Fruit fly (Drosophila melanogaster) whole organism: ENCODE measurements around the gene CG43845.

Experiments
- CG8478 ChIP-seq: fragments of >200 bp; optimal IDR thresholded peaks from 2 replicates; lab custom pipeline; 2018; ENCODE audit warnings: inconsistent platforms
- Dll ChIP-seq: fragments of >200 bp; optimal IDR thresholded peaks from 2 replicates; lab custom pipeline; 2017
- EcR ChIP-seq, 2 experiments: fragments of >200 bp; optimal IDR thresholded peaks; 2 replicates each; lab custom pipeline; 2017; ENCODE audit warnings: missing biosample characterization in 2 of 2, missing genetic modification characterization in 2 of 2, missing genetic modification reagents in 2 of 2
- pan ChIP-seq: fragments of >200 bp; optimal IDR thresholded peaks from 2 replicates; lab custom pipeline; 2017
- psq ChIP-seq: fragments of >200 bp; optimal IDR thresholded peaks from 2 replicates; lab custom pipeline; 2017
- usp ChIP-seq: fragments of >200 bp; optimal IDR thresholded peaks from 2 replicates; lab custom pipeline; 2017; ENCODE audit warnings: missing biosample characterization, missing genetic modification characterization, mixed read lengths

CG43845 gene

dm6 chr3R:5502646-5503045 lies 20.3 kb downstream of the CG43845 start, which contains the start of gene NKCC:
Gene NKCC, minus strand, starts transcription at chr3R:5502702.
- no peak for TF ChIP-seq psq (lab: Kevin White, UChicago)
- TF ChIP-seq pan (lab: Kevin White, UChicago): no peak
- TF ChIP-seq CG8478 (lab: Kevin White, UChicago): no peak
- no peak for TF ChIP-seq Dll
- TF ChIP-seq usp (GFP tag; lab: Kevin White, UChicago): no peak
- TF ChIP-seq EcR (GFP tag; optimal IDR thresholded peaks at IDR 0.05; lab: Kevin White, UChicago): no peak

- TF ChIP-seq CG8478 (lab: Kevin White, UChicago) (no peak), pan (lab: Kevin White, UChicago) (no peak)
These were observed 25.3 kb downstream of the CG43845 start for dm6 chr3R:5497600-5497999.

- TF ChIP-seq usp (GFP tag; lab: Kevin White, UChicago) (no peak), Dll (no peak), CG8478 (lab: Kevin White, UChicago) (no peak), pan (lab: Kevin White, UChicago) (no peak), psq (lab: Kevin White, UChicago) (no peak), EcR (GFP tag; optimal IDR thresholded peaks at IDR 0.05; lab: Kevin White, UChicago) (no peak)
These were observed 37.6 kb downstream of the CG43845 start, which contains the start of gene CG31550 for dm6 chr3R:5485295-5485718. Gene CG31550, plus strand, starts transcription at chr3R:5485543.

dm6 chr3R:5483488-5484109 lies 39.3 kb downstream of the CG43845 start, which contains the start of gene ksr:
Gene ksr, minus strand, starts transcription at chr3R:5483906.
- TF ChIP-seq pan (lab: Kevin White, UChicago) (no peak), CG8478 (lab: Kevin White, UChicago) (no peak), EcR (GFP tag; optimal IDR thresholded peaks at IDR 0.05; lab: Kevin White, UChicago) (no peak), Dll (no peak), psq (lab: Kevin White, UChicago) (no peak), usp (GFP tag; lab: Kevin White, UChicago) (no peak)

dm6 chr3R:5482790-5483189 lies 40.1 kb downstream of the CG43845 start:
- TF ChIP-seq EcR (GFP tag; optimal IDR thresholded peaks at IDR 0.05; lab: Kevin White, UChicago) (no peak), psq (lab: Kevin White, UChicago) (no peak), usp (GFP tag; lab: Kevin White, UChicago) (no peak), Dll (no peak), pan (lab: Kevin White, UChicago) (no peak), CG8478 (lab: Kevin White, UChicago) (no peak)

dm6 chr3R:5474551-5474950 lies 48.4 kb downstream of the CG43845 start, which contains the start of the genes CG45100, HDAC3 and Hcs:
Gene CG45100, minus strand, starts transcription at chr3R:5474600.
Gene HDAC3, minus strand, starts transcription at chr3R:5474600.
Gene Hcs, plus strand, starts transcription at chr3R:5474899.
- TF ChIP-seq psq (lab: Kevin White, UChicago) (no peak), EcR (GFP tag; optimal IDR thresholded peaks at IDR 0.05; lab: Kevin White, UChicago) (no peak), Dll (no peak), usp (GFP tag; lab: Kevin White, UChicago) (no peak), pan (lab: Kevin White, UChicago) (no peak)
